Worm (Caenorhabditis elegans) whole organism, midembryonic: Measurements from ENCODE around the gene rps-18.

Experiments used
- cog-1 ChIP-seq: sonication (generic microtip); optimal IDR thresholded peaks from 2 replicates; lab custom pipeline; 2016; ENCODE audit warnings: missing genetic modification characterization, missing compliant biosample characterization
- flt-1 ChIP-seq: fragments of 200-800 bp; sonication (Bioruptor generic); IDR thresholded peaks from 2 replicates; pipeline ENCODE4 v1.3.6; 2022; ENCODE audit warnings: missing genetic modification characterization, missing compliant biosample characterization
- klf-2 ChIP-seq: fragments of 200-800 bp; sonication (Bioruptor generic); conservative IDR thresholded peaks from 2 replicates; pipeline ENCODE4 v1.3.6; 2022; ENCODE audit warnings: missing genetic modification reagents, missing genetic modification characterization, missing compliant biosample characterization
- med-1 ChIP-seq: sonication (generic microtip); optimal IDR thresholded peaks from 2 replicates; lab custom pipeline; 2017; ENCODE audit warnings: missing genetic modification characterization, mild to moderate bottlenecking, missing compliant biosample characterization, antibody characterized with exemption, missing genetic modification reagents; ENCODE audit not compliant: insufficient read depth
- ztf-23 ChIP-seq: fragments of 200-800 bp; sonication (Bioruptor generic); IDR thresholded peaks from 2 replicates; pipeline ENCODE4 v1.3.6; 2022; ENCODE audit warnings: missing genetic modification reagents, missing genetic modification characterization, missing compliant biosample characterization

ce11 chrIV:14806903-14807302 is 18.6 kb upstream of the rps-18 start, which contains the start of gene oig-5:
- no peak for TF ChIP-seq ztf-23
- TF ChIP-seq med-1 (GFP tag; lab: Kevin White, UChicago) = no peak
- no peak for TF ChIP-seq klf-2 (GFP tag; lab: Robert Waterston, UW)
- TF ChIP-seq flt-1 (GFP tag; lab: Robert Waterston, UW) = no peak
- TF ChIP-seq cog-1 (tag; lab: Kevin White, UChicago) = no peak
